Fruit fly (Drosophila melanogaster) whole organism, embryonic: ENCODE measurements around the gene Polr2G.

ENCODE experiments used
- CG10321 ChIP-seq: fragments of 200-800 bp; sonication (Bioruptor generic); IDR thresholded peaks from 2 replicates; pipeline ENCODE4 v1.3.6; 2022; ENCODE audit warnings: missing biosample characterization, missing genetic modification characterization
- CG12942 ChIP-seq: fragments of 200-800 bp; sonication (Bioruptor generic); optimal IDR thresholded peaks from 3 replicates; lab custom pipeline; 2016; ENCODE audit warnings: missing biosample characterization, missing genetic modification characterization
- CG15479 ChIP-seq: fragments of 200-800 bp; sonication (Bioruptor generic); optimal IDR thresholded peaks from 3 replicates; lab custom pipeline; 2019; ENCODE audit warnings: missing biosample characterization, mild to moderate bottlenecking, missing genetic modification characterization, moderate library complexity
- CG16813 ChIP-seq: fragments of 200-800 bp; sonication (Bioruptor generic); IDR thresholded peaks from 3 replicates; pipeline ENCODE4 v1.3.6; 2022; ENCODE audit warnings: missing biosample characterization, missing genetic modification characterization; ENCODE audit not compliant: partially characterized antibody
- CG16815 ChIP-seq: fragments of 200-800 bp; sonication (Bioruptor generic); optimal IDR thresholded peaks from 3 replicates; lab custom pipeline; 2017; ENCODE audit warnings: missing biosample characterization, mild to moderate bottlenecking, missing genetic modification characterization
- CG17612 ChIP-seq: fragments of 200-800 bp; sonication (Bioruptor generic); IDR thresholded peaks from 2 replicates; pipeline ENCODE4 v1.3.6; 2022; ENCODE audit warnings: missing biosample characterization, missing genetic modification characterization
- CG17829 ChIP-seq: fragments of 200-800 bp; optimal IDR thresholded peaks from 2 replicates; lab custom pipeline; 2019; ENCODE audit warnings: missing biosample characterization, mild to moderate bottlenecking, missing genetic modification characterization, moderate library complexity
- CG18619 ChIP-seq: fragments of 200-800 bp; sonication (Bioruptor generic); optimal IDR thresholded peaks from 3 replicates; lab custom pipeline; 2017; ENCODE audit warnings: missing biosample characterization, mild to moderate bottlenecking, missing genetic modification characterization
- CG31224 ChIP-seq: fragments of 200-800 bp; sonication (Bioruptor generic); IDR thresholded peaks from 2 replicates; pipeline ENCODE4 v1.3.6; 2022; ENCODE audit warnings: missing biosample characterization, missing genetic modification characterization
- CG4820 ChIP-seq: fragments of 200-800 bp; sonication (Bioruptor generic); optimal IDR thresholded peaks from 3 replicates; lab custom pipeline; 2016; ENCODE audit warnings: missing biosample characterization, missing genetic modification characterization
- CG9932 ChIP-seq: fragments of 200-800 bp; sonication (Bioruptor generic); IDR thresholded peaks from 2 replicates; pipeline ENCODE4 v1.3.6; 2022; ENCODE audit warnings: missing biosample characterization, missing genetic modification characterization
- Dp ChIP-seq: fragments of 200-800 bp; sonication (Bioruptor generic); optimal IDR thresholded peaks from 2 replicates; lab custom pipeline; 2018; ENCODE audit warnings: missing biosample characterization, mild to moderate bottlenecking, missing genetic modification characterization, moderate library complexity
- Dref ChIP-seq: fragments of 200-800 bp; sonication (Bioruptor generic); IDR thresholded peaks from 2 replicates; pipeline ENCODE4 v1.3.6; 2022; ENCODE audit warnings: missing biosample characterization, missing genetic modification characterization
- E2f2 ChIP-seq: fragments of 200-800 bp; sonication (Bioruptor generic); IDR thresholded peaks from 2 replicates; pipeline ENCODE4 v1.3.6; 2022; ENCODE audit warnings: missing biosample characterization, missing genetic modification characterization
- HLH4C ChIP-seq: fragments of 200-800 bp; sonication (Bioruptor generic); IDR thresholded peaks from 3 replicates; pipeline ENCODE4 v1.3.6; 2022; ENCODE audit warnings: missing biosample characterization, missing genetic modification characterization; ENCODE audit not compliant: partially characterized antibody
- HmgZ ChIP-seq: fragments of 200-800 bp; sonication (Bioruptor generic); optimal IDR thresholded peaks from 2 replicates; lab custom pipeline; 2018; ENCODE audit warnings: missing biosample characterization, mild to moderate bottlenecking, missing genetic modification characterization
- Med ChIP-seq: fragments of 200-800 bp; sonication (Bioruptor generic); peaks from one replicate; lab custom pipeline; 2016; ENCODE audit warnings: missing biosample characterization, missing genetic modification characterization, mild to moderate bottlenecking, inconsistent platforms, moderate library complexity
- Six4 ChIP-seq: fragments of 200-800 bp; sonication (Bioruptor generic); optimal IDR thresholded peaks from 2 replicates; lab custom pipeline; 2016; ENCODE audit warnings: missing biosample characterization, missing genetic modification characterization
- al ChIP-seq: fragments of 200-800 bp; sonication (Bioruptor generic); IDR thresholded peaks from 2 replicates; pipeline ENCODE4 v1.3.6; 2022; ENCODE audit warnings: missing biosample characterization, missing genetic modification characterization
- amos ChIP-seq: fragments of 200-800 bp; sonication (Bioruptor generic); IDR thresholded peaks from 2 replicates; pipeline ENCODE4 v1.3.6; 2022; ENCODE audit warnings: missing biosample characterization, missing genetic modification characterization; ENCODE audit not compliant: partially characterized antibody
- ato ChIP-seq: fragments of 200-800 bp; sonication (Bioruptor generic); IDR thresholded peaks from 2 replicates; pipeline ENCODE4 v1.3.6; 2022; ENCODE audit warnings: missing biosample characterization, missing genetic modification characterization; ENCODE audit not compliant: partially characterized antibody
- crol ChIP-seq: fragments of 200-800 bp; sonication (Bioruptor generic); IDR thresholded peaks from 2 replicates; pipeline ENCODE4 v1.3.6; 2022; ENCODE audit warnings: missing biosample characterization, missing genetic modification characterization
- exex ChIP-seq: fragments of 200-800 bp; sonication (Bioruptor generic); optimal IDR thresholded peaks from 4 replicates; lab custom pipeline; 2018; ENCODE audit warnings: missing biosample characterization, mild to moderate bottlenecking, missing genetic modification characterization, moderate library complexity
- fd96Cb ChIP-seq: fragments of 200-800 bp; sonication (Bioruptor generic); optimal IDR thresholded peaks from 2 replicates; lab custom pipeline; 2018; ENCODE audit warnings: missing biosample characterization, mild to moderate bottlenecking, missing genetic modification characterization, moderate library complexity
- gfzf ChIP-seq: fragments of 200-800 bp; sonication (Bioruptor generic); optimal IDR thresholded peaks from 2 replicates; lab custom pipeline; 2016; ENCODE audit warnings: missing biosample characterization, mild to moderate bottlenecking, missing genetic modification characterization, moderate library complexity
- hbn ChIP-seq: fragments of 200-800 bp; sonication (Bioruptor generic); IDR thresholded peaks from 2 replicates; pipeline ENCODE4 v1.3.6; 2022; ENCODE audit warnings: missing biosample characterization, missing genetic modification characterization; ENCODE audit not compliant: partially characterized antibody
- hkb ChIP-seq, 2 experiments: fragments of 200-800 bp in 1 of 2; fragments of >200 bp in 1 of 2; sonication (Bioruptor generic) in 1 of 2; IDR thresholded peaks in 1 of 2; optimal IDR thresholded peaks in 1 of 2; 2 replicates each; pipeline versions ENCODE4 v1.3.6 to Lab custom; 2017 to 2022; ENCODE audit warnings: missing biosample characterization in 1 of 2, missing genetic modification characterization in 1 of 2
- lilli ChIP-seq: fragments of 200-800 bp; sonication (Bioruptor generic); optimal IDR thresholded peaks from 3 replicates; lab custom pipeline; 2016; ENCODE audit warnings: missing biosample characterization, missing genetic modification characterization
- mirr ChIP-seq: fragments of 200-800 bp; sonication (Bioruptor generic); optimal IDR thresholded peaks from 3 replicates; lab custom pipeline; 2018; ENCODE audit warnings: missing biosample characterization, mild to moderate bottlenecking, missing genetic modification characterization
- mld ChIP-seq: fragments of 200-800 bp; sonication (Bioruptor generic); IDR thresholded peaks from 3 replicates; pipeline ENCODE4 v1.3.6; 2022; ENCODE audit warnings: missing biosample characterization, missing genetic modification characterization; ENCODE audit not compliant: partially characterized antibody
- pan ChIP-seq, 4 experiments: fragments of >200 bp in 3 of 4; fragments of 200-800 bp in 1 of 4; sonication (Bioruptor generic) in 1 of 4; optimal IDR thresholded peaks in 3 of 4; IDR thresholded peaks in 1 of 4; 2 replicates each; pipeline versions ENCODE4 v1.3.6 to Lab custom; 2017 to 2022; ENCODE audit warnings: missing biosample characterization in 2 of 4, missing genetic modification characterization in 2 of 4, mixed read lengths in 1 of 4
- phol ChIP-seq: fragments of 200-800 bp; sonication (Bioruptor generic); optimal IDR thresholded peaks from 3 replicates; lab custom pipeline; 2018; ENCODE audit warnings: missing biosample characterization, mild to moderate bottlenecking, missing genetic modification characterization, moderate library complexity
- sens-2 ChIP-seq: fragments of 200-800 bp; sonication (Bioruptor generic); IDR thresholded peaks from 2 replicates; pipeline ENCODE4 v1.3.6; 2022; ENCODE audit warnings: missing biosample characterization, missing genetic modification characterization
- unc-4 ChIP-seq: fragments of 200-800 bp; sonication (Bioruptor generic); IDR thresholded peaks from 2 replicates; pipeline ENCODE4 v1.3.6; 2022; ENCODE audit warnings: missing biosample characterization, missing genetic modification characterization; ENCODE audit not compliant: partially characterized antibody

The Polr2G gene

dm6 chr3R:15265406-15266040, 42.5 kb upstream of the Polr2G start, which contains the start of gene ATPsynO (continued):
- TF ChIP-seq lilli (GFP tag; lab: Kevin White, UChicago) (peak; percentile 48), CG18619 (GFP tag; lab: Kevin White, UChicago) (no peak), CG12942 (GFP tag; lab: Kevin White, UChicago) (no peak), CG16815 (GFP tag; lab: Kevin White, UChicago) (no peak), fd96Cb (tag; lab: Kevin White, UChicago) (no peak), CG9932 (peak; percentile 22; the same call in 1 of the 2 replicates), CG31224 (GFP tag; lab: Robert Waterston, UW) (no peak), Med (GFP tag; lab: Kevin White, UChicago) (peak; percentile 89), exex (no peak), al (GFP tag; lab: Robert Waterston, UW) (no peak), sens-2 (peak; percentile 71), gfzf (GFP tag; lab: Kevin White, UChicago) (peak; percentile 46), HmgZ (tag; lab: Kevin White, UChicago) (peak; percentile 76), CG10321 (no peak), Dref (GFP tag; lab: Robert Waterston, UW) (peak; percentile 85)
- TF ChIP-seq, all 482 proteins: peak for 109

dm6 chr3R:15263946-15264345, 41.0 kb upstream of the Polr2G start:
- TF ChIP-seq unc-4 (GFP tag; lab: Robert Waterston, UW) (peak; percentile 37), CG15479 (GFP tag; lab: Kevin White, UChicago) (no peak), crol (GFP tag; lab: Robert Waterston, UW) (peak; percentile 87), E2f2 (GFP tag; lab: Robert Waterston, UW) (peak; percentile 43; the same call in 1 of the 2 replicates), ato (GFP tag; lab: Robert Waterston, UW) (0 out of 2 replicates have a peak, but pooled peaks have one; percentile 30), CG16813 (0 out of 3 replicates have a peak, but pooled peaks have one; percentile 16), HLH4C (peak; percentile 6; the same call in 2 of the 3 replicates), mirr (GFP tag; lab: Kevin White, UChicago) (no peak), amos (peak; percentile 33; the same call in 1 of the 2 replicates), Dp (GFP tag; lab: Kevin White, UChicago) (peak; percentile 29), hkb (optimal IDR thresholded peaks at IDR 0.05; lab: Kevin White, UChicago) (no peak), hkb (GFP tag; IDR thresholded peaks at IDR 0.05; lab: Robert Waterston, UW) (no peak), CG17829 (tag; lab: Kevin White, UChicago) (no peak), hbn (GFP tag; lab: Robert Waterston, UW) (peak; percentile 30), pan (optimal IDR thresholded peaks at IDR 0.05; lab: Kevin White, UChicago) (no peak), pan (GFP tag; optimal IDR thresholded peaks at IDR 0.05 in 1 of 2, IDR thresholded peaks at IDR 0.05 in 1 of 2) (no peak), Dref (GFP tag; lab: Robert Waterston, UW) (peak; percentile 65), CG4820 (GFP tag; lab: Kevin White, UChicago) (no peak), phol (tag; lab: Kevin White, UChicago) (peak; percentile 30), mld (GFP tag; lab: Robert Waterston, UW) (0 out of 3 replicates have a peak, but pooled peaks have one; percentile 17), CG17612 (GFP tag; lab: Robert Waterston, UW) (no peak), Six4 (GFP tag; lab: Kevin White, UChicago) (no peak)
